Fruit fly (Drosophila melanogaster): ENCODE data around the gene GstD9.

The GstD9 gene

DNA sequence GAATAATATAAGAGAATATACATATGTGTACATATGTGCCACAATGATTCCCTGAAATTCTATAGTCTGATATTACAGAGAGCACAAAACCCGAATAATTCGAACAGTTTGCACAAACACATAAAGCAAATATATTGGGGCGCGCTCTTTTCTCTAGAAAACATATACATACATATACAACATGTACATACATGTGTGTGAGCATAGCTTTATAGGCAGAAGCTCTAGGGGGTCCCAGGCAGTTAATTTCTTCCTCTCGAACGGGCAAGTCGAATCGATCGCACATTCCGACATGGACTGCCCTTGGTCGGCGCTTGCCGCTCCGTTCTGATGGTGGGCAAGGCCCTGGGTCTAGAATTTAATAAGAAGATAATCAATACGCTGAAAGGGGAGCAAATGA, 5.4 kb upstream of the GstD9 start, which contains the start of gene GstD3:
Gene GstD3, plus strand, starts transcription at position 269 of the 400 bp plus-strand sequence.
- TF ChIP-seq svp (GFP tag) (peak; percentile 60), esn (GFP tag; optimal IDR thresholded peaks at IDR 0.05) (no peak), Eip78C (GFP tag) (peak; percentile 4)

- TF ChIP-seq fkh (GFP tag; optimal IDR thresholded peaks at IDR 0.05) = no peak
- no peak for TF ChIP-seq CG3032 (tag; optimal IDR thresholded peaks at IDR 0.05)
- TF ChIP-seq CG11294 (GFP tag; IDR thresholded peaks at IDR 0.05) = no peak
- TF ChIP-seq CG16779 (tag; optimal IDR thresholded peaks at IDR 0.05) = no peak
- peak; percentile 7 for TF ChIP-seq Eip78C (GFP tag)
- TF ChIP-seq Sox15 (GFP tag; optimal IDR thresholded peaks at IDR 0.05) = no peak
- TF ChIP-seq CG10669 (GFP tag; optimal IDR thresholded peaks at IDR 0.05) = no peak
- no peak for TF ChIP-seq CG34406 (GFP tag; optimal IDR thresholded peaks at IDR 0.05)
Observed at dm6 chr3R:12371671-12372070, 4.3 kb upstream of the GstD9 start, which contains the start of gene GstD2. TSS of gene GstD2 (plus strand) at chr3R:12371971.

dm6 chr3R:12370643-12370995, 3.3 kb upstream of the GstD9 start:
- peak; percentile 11 to 27 for TF ChIP-seq ss (GFP tag; optimal IDR thresholded peaks at IDR 0.05)
- peak; percentile 67 for TF ChIP-seq Eip78C (GFP tag)
- no peak for TF ChIP-seq achi (GFP tag; optimal IDR thresholded peaks at IDR 0.05)
- no peak for TF ChIP-seq Ets21C (GFP tag; optimal IDR thresholded peaks at IDR 0.05)
- no peak for TF ChIP-seq lz (GFP tag; optimal IDR thresholded peaks at IDR 0.05)
- TF ChIP-seq CG6163 (GFP tag; IDR thresholded peaks at IDR 0.05) = 0 out of 3 replicates have a peak, but pooled peaks have one; percentile 44
- 0 out of 3 replicates have a peak, but pooled peaks have one; percentile 34 for TF ChIP-seq CG8119 (GFP tag; IDR thresholded peaks at IDR 0.05)
- no peak for TF ChIP-seq Ets96B (tag; optimal IDR thresholded peaks at IDR 0.05)
- no peak for TF ChIP-seq Sox102F (GFP tag; optimal IDR thresholded peaks at IDR 0.05)
- TF ChIP-seq svp (GFP tag) = peak; percentile 58
- no peak for TF ChIP-seq CG3919 (GFP tag; optimal IDR thresholded peaks at IDR 0.05)
- no peak for TF ChIP-seq CG11902 (GFP tag; optimal IDR thresholded peaks at IDR 0.05)
- peak; percentile 22 for TF ChIP-seq dsx (GFP tag; optimal IDR thresholded peaks at IDR 0.05; ENCODE audit: poor library complexity, severe bottlenecking)

DNA sequence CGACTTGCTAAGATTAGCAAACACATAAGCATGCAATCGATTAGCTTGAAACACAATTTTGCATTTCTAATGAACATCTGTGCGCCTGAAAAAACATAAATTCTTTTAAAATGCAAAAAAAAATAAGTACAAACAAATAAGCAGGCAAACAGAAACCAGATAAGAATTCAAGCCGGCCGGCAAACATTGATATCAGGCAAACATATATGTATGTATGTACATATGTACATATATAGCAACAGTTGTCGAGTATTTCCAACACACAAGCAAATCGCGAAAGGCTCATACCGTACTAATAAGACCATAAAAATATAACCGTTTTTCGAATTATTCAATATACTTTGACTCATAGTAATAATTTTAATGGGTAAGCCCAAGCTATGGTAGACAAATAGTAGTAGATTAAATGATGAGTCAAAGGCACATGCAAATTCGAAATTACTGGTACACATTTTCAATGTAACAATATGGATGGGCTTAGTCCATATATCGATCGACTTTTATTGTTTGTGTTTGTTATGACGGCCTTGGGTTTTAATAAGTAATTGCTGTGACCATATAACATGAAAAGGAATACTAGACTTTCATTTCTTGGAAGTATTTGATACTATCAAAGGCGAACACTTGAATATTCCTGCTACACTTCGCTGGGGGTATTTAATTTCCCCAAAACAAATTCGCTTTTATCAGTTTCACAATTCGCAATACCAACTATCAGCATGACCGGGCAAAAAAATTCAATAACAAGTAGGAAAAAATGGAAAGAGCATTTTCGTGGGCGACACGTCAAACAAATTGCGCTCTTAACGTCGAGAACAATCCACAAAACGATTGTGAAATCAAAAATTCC, 2.7 kb upstream of the GstD9 start:
- TF ChIP-seq Sox15 (GFP tag; optimal IDR thresholded peaks at IDR 0.05) (no peak), CG10631 (GFP tag; optimal IDR thresholded peaks at IDR 0.05) (peak; percentile 28), CG6854 (GFP tag; optimal IDR thresholded peaks at IDR 0.05) (peak; percentile 10), fkh (GFP tag; optimal IDR thresholded peaks at IDR 0.05) (peak; percentile 59), acj6 (GFP tag; optimal IDR thresholded peaks at IDR 0.05) (no peak), fd59A (GFP tag; optimal IDR thresholded peaks at IDR 0.05) (no peak), Met (GFP tag; optimal IDR thresholded peaks at IDR 0.05) (no peak), spab (GFP tag; optimal IDR thresholded peaks at IDR 0.05) (no peak), OdsH (GFP tag; optimal IDR thresholded peaks at IDR 0.05) (no peak), CG32006 (GFP tag; optimal IDR thresholded peaks at IDR 0.05) (no peak), CG3032 (tag; optimal IDR thresholded peaks at IDR 0.05) (no peak), CG34406 (GFP tag; optimal IDR thresholded peaks at IDR 0.05) (no peak), Sox14 (GFP tag; optimal IDR thresholded peaks at IDR 0.05) (no peak), Eip75B (GFP tag; optimal IDR thresholded peaks at IDR 0.05) (no peak), CG8119 (GFP tag; IDR thresholded peaks at IDR 0.05) (no peak), svp (GFP tag) (peak; percentile 57)

DNA sequence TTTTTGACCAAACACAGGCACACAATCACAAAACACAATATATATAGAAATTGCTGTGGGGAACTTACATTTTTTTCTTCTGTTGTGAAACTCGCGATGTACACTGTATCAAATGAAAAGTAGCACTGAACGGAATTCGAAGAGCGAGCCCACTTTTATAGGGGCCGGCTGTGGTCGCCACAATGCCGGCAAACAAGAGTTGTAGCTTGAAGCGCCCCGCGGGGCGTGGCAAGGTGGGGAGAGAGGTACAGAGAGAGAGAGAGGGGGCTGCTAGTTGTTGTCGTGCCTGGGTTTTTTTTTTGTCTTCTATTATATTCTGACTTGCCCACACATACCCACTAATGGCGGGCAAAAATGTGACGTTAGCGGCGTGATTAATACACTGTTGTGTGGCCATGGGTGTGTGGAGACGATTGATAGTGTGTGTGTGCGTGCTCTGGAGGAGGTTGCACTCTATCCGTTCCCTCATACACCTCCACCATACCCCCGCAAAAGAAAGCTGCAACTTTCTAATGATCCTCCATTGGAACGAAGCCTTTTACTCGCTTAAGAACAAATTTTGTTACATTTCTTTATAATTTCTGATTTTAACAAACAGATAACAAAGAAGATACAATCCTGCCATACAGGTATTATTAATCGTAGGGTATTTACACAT, 1.9 kb upstream of the GstD9 start, which contains the start of gene GstD1:
Gene GstD1, minus strand, starts transcription at position 134 of the 658 bp plus-strand sequence.
- peak; percentile 10 for TF ChIP-seq Sox15 (GFP tag; optimal IDR thresholded peaks at IDR 0.05)
- TF ChIP-seq CG11294 (GFP tag; IDR thresholded peaks at IDR 0.05) = peak; percentile 59
- peak; percentile 43 for TF ChIP-seq pdm3 (GFP tag; optimal IDR thresholded peaks at IDR 0.05)
- peak; percentile 1 for TF ChIP-seq CG7368 (GFP tag; optimal IDR thresholded peaks at IDR 0.05)
- TF ChIP-seq CG32006 (GFP tag; optimal IDR thresholded peaks at IDR 0.05) = peak; percentile 89
- TF ChIP-seq Met (GFP tag; optimal IDR thresholded peaks at IDR 0.05) = peak; percentile 50
- peak; percentile 75 for TF ChIP-seq eg (GFP tag; IDR thresholded peaks at IDR 0.05)
- peak; percentile 48 for TF ChIP-seq topi (GFP tag; optimal IDR thresholded peaks at IDR 0.05)
- peak; percentile 47 for TF ChIP-seq CG31627 (GFP tag; optimal IDR thresholded peaks at IDR 0.05)
- peak; percentile 49 for TF ChIP-seq vri (GFP tag; optimal IDR thresholded peaks at IDR 0.05)
- no peak for TF ChIP-seq CG6854 (GFP tag; optimal IDR thresholded peaks at IDR 0.05)
- TF ChIP-seq Gug (GFP tag; IDR thresholded peaks at IDR 0.05) = 0 out of 2 replicates have a peak, but pooled peaks have one; percentile 52
- peak; percentile 79 for TF ChIP-seq svp (GFP tag)
- TF ChIP-seq CG11762 (GFP tag; optimal IDR thresholded peaks at IDR 0.05; ENCODE audit: insufficient read depth) = peak; percentile 30
- no peak for TF ChIP-seq Blimp-1 (GFP tag; optimal IDR thresholded peaks at IDR 0.05)
- peak; percentile 74 for TF ChIP-seq achi (GFP tag; optimal IDR thresholded peaks at IDR 0.05)
- peak; percentile 43 for TF ChIP-seq CG34406 (GFP tag; optimal IDR thresholded peaks at IDR 0.05)

Data from whole organism, prepupa.